ENCODE assay signal across 6 worm cellular contexts in the genomic region with DNA sequence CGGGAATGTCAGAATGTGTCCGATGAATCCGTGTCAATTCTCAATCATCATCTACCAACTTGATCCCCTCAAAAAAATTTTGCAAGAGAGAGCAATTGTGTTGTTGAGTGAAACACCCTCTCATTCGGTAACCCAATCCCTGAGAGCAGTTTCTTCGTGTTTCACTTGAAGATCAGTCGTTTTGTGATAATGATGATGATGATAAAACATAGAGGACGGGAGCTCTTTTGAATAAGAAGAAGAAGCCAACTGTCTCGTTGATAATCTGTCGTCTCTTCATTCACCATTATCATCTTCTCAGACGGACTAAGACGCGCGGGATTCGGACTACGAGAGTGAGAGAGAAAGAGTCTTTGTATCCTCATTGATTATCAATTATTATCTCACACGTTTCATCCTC.
A peak's percentile ranks its signal among the peaks of the same experiment; 100 is the strongest.
TF ChIP-seq lines count a peak whose summit lies in the region.

No protein-coding gene starts in this region.

TF ChIP-seq in whole organism, L1 larva, 84 proteins besides CTCF, POLR2A, EP300 and RAD21 (continues in another document):
- TF ChIP-seq skn-1 (tag; optimal IDR thresholded peaks at IDR 0.05; lab: Kevin White, UChicago) (peak; percentile 29), lir-3 (tag; optimal IDR thresholded peaks at IDR 0.05; lab: Kevin White, UChicago; ENCODE audit: poor library complexity) (peak; percentile 4), rnt-1 (tag; optimal IDR thresholded peaks at IDR 0.05; lab: Kevin White, UChicago) (peak; percentile 65), nhr-19 (GFP tag; conservative IDR thresholded peaks at IDR 0.05; lab: Robert Waterston, UW) (peak; percentile 39), nhr-71 (tag; optimal IDR thresholded peaks at IDR 0.05; lab: Kevin White, UChicago) (peak; percentile 80), C16A3.4 (tag; optimal IDR thresholded peaks at IDR 0.05; lab: Kevin White, UChicago) (peak; percentile 4), lin-39 (tag; optimal IDR thresholded peaks at IDR 0.05; lab: Kevin White, UChicago) (no peak), lsy-2 (tag; optimal IDR thresholded peaks at IDR 0.05; lab: Kevin White, UChicago) (peak; percentile 43 to 57), hlh-17 (GFP tag; optimal IDR thresholded peaks at IDR 0.05; lab: Kevin White, UChicago; ENCODE audit: borderline replicate concordance) (no peak), ztf-4 (tag; optimal IDR thresholded peaks at IDR 0.05; lab: Kevin White, UChicago) (peak; percentile 36), snu-23 (GFP tag; optimal IDR thresholded peaks at IDR 0.05; lab: Kevin White, UChicago) (peak; percentile 63), sptf-1 (tag; optimal IDR thresholded peaks at IDR 0.05; lab: Kevin White, UChicago) (no peak), lin-14 (GFP tag; optimal IDR thresholded peaks at IDR 0.05; lab: Kevin White, UChicago) (peak; percentile 71), nhr-20 (tag; optimal IDR thresholded peaks at IDR 0.05; lab: Kevin White, UChicago) (peak; percentile 30)

TF ChIP-seq in whole organism, L2 larva, 48 proteins besides CTCF, POLR2A, EP300 and RAD21 (continues in another document):
- TF ChIP-seq ztf-4 (tag; optimal IDR thresholded peaks at IDR 0.05; lab: Kevin White, UChicago), result peak; percentile 44
- no peak for TF ChIP-seq nhr-21 (tag; optimal IDR thresholded peaks at IDR 0.05; lab: Kevin White, UChicago)
- no peak for TF ChIP-seq blmp-1 (tag; optimal IDR thresholded peaks at IDR 0.05; lab: Kevin White, UChicago; ENCODE audit: insufficient read depth)
- TF ChIP-seq zag-1 (tag; optimal IDR thresholded peaks at IDR 0.05; lab: Kevin White, UChicago), result no peak
- TF ChIP-seq mbf-1 (tag; optimal IDR thresholded peaks at IDR 0.05; lab: Kevin White, UChicago), result no peak
- no peak for TF ChIP-seq nhr-10 (tag; optimal IDR thresholded peaks at IDR 0.05; lab: Kevin White, UChicago)
- no peak for TF ChIP-seq nhr-6 (tag; optimal IDR thresholded peaks at IDR 0.05; lab: Kevin White, UChicago)
- no peak for TF ChIP-seq fos-1 (tag; optimal IDR thresholded peaks at IDR 0.05; lab: Kevin White, UChicago)
- no peak for TF ChIP-seq ceh-16 (tag; optimal IDR thresholded peaks at IDR 0.05; lab: Kevin White, UChicago)
- TF ChIP-seq nhr-77 (tag; optimal IDR thresholded peaks at IDR 0.05; lab: Kevin White, UChicago), result no peak
- TF ChIP-seq unc-55 (GFP tag; optimal IDR thresholded peaks at IDR 0.05; lab: Kevin White, UChicago), result no peak
- no peak for TF ChIP-seq lin-11 (tag; optimal IDR thresholded peaks at IDR 0.05; lab: Kevin White, UChicago)
- TF ChIP-seq skn-1 (tag; optimal IDR thresholded peaks at IDR 0.05; lab: Kevin White, UChicago), result no peak
- no peak for TF ChIP-seq egl-27 (tag; optimal IDR thresholded peaks at IDR 0.05; lab: Kevin White, UChicago)
- no peak for TF ChIP-seq ceh-82 (tag; optimal IDR thresholded peaks at IDR 0.05; lab: Kevin White, UChicago)
- no peak for TF ChIP-seq elt-1 (tag; optimal IDR thresholded peaks at IDR 0.05; lab: Kevin White, UChicago)

TF ChIP-seq in whole organism, L3 larva, 47 proteins besides CTCF, POLR2A, EP300 and RAD21:
- TF ChIP-seq nhr-11 (tag; optimal IDR thresholded peaks at IDR 0.05; lab: Kevin White, UChicago) (peak; percentile 78), nfya-1 (tag; optimal IDR thresholded peaks at IDR 0.05; lab: Kevin White, UChicago; ENCODE audit: insufficient read depth) (peak; percentile 37), ama-1 (optimal IDR thresholded peaks at IDR 0.05; lab: Kevin White, UChicago) (no peak), mml-1 (tag; optimal IDR thresholded peaks at IDR 0.05; lab: Kevin White, UChicago) (no peak), lin-39 (tag; optimal IDR thresholded peaks at IDR 0.05; lab: Kevin White, UChicago) (peak; percentile 31), pha-4 (tag; optimal IDR thresholded peaks at IDR 0.05; lab: Kevin White, UChicago) (no peak)

TF ChIP-seq in whole organism, L4 larva, 104 proteins besides CTCF, POLR2A, EP300 and RAD21:
- peak; percentile 29; the same call in 1 of the 2 replicates for TF ChIP-seq ceh-20 (GFP tag; IDR thresholded peaks at IDR 0.05; lab: Robert Waterston, UW)
- TF ChIP-seq daf-16 (GFP tag; optimal IDR thresholded peaks at IDR 0.05; lab: Kevin White, UChicago), result peak in 1 of 2 experiments; percentile 41
- TF ChIP-seq daf-16 (tag; optimal IDR thresholded peaks at IDR 0.05; lab: Kevin White, UChicago), result no peak
- no peak for TF ChIP-seq duxl-1 (tag; optimal IDR thresholded peaks at IDR 0.05; lab: Kevin White, UChicago; ENCODE audit: poor library complexity)
- peak; percentile 52 for TF ChIP-seq nhr-11 (tag; optimal IDR thresholded peaks at IDR 0.05; lab: Kevin White, UChicago)
- TF ChIP-seq tra-1 (GFP tag; IDR thresholded peaks at IDR 0.05; lab: Robert Waterston, UW), result no peak
- TF ChIP-seq hlh-11 (tag; optimal IDR thresholded peaks at IDR 0.05; lab: Kevin White, UChicago), result peak; percentile 44
- TF ChIP-seq ctbp-1 (GFP tag; IDR thresholded peaks at IDR 0.05; lab: Robert Waterston, UW), result 0 out of 2 replicates have a peak, but pooled peaks have one; percentile 27
- TF ChIP-seq pha-4 (GFP tag; IDR thresholded peaks at IDR 0.05; lab: Robert Waterston, UW), result no peak
- TF ChIP-seq pha-4 (tag; optimal IDR thresholded peaks at IDR 0.05; lab: Kevin White, UChicago), result no peak

TF ChIP-seq in whole organism, late embryonic, 69 proteins besides CTCF, POLR2A, EP300 and RAD21:
- TF ChIP-seq pha-4 (tag; optimal IDR thresholded peaks at IDR 0.05; lab: Kevin White, UChicago) (no peak), fax-1 (tag; optimal IDR thresholded peaks at IDR 0.05; lab: Kevin White, UChicago) (no peak), hlh-30 (tag; optimal IDR thresholded peaks at IDR 0.05; lab: Kevin White, UChicago; ENCODE audit: insufficient read depth) (no peak), pag-3 (tag; optimal IDR thresholded peaks at IDR 0.05; lab: Kevin White, UChicago; ENCODE audit: borderline replicate concordance) (no peak), ceh-22 (tag; optimal IDR thresholded peaks at IDR 0.05; lab: Kevin White, UChicago) (no peak), che-1 (tag; optimal IDR thresholded peaks at IDR 0.05; lab: Kevin White, UChicago) (no peak), K02D7.2 (tag; optimal IDR thresholded peaks at IDR 0.05; lab: Kevin White, UChicago) (no peak), unc-42 (tag; optimal IDR thresholded peaks at IDR 0.05; lab: Kevin White, UChicago) (no peak), ceh-2 (tag; optimal IDR thresholded peaks at IDR 0.05; lab: Kevin White, UChicago) (no peak), pros-1 (tag; optimal IDR thresholded peaks at IDR 0.05; lab: Kevin White, UChicago) (no peak), ttx-3 (tag; optimal IDR thresholded peaks at IDR 0.05; lab: Kevin White, UChicago) (no peak), Y22D7AL.16 (tag; optimal IDR thresholded peaks at IDR 0.05; lab: Kevin White, UChicago) (no peak), nfya-1 (tag; optimal IDR thresholded peaks at IDR 0.05; lab: Kevin White, UChicago) (peak; percentile 18), unc-55 (GFP tag; optimal IDR thresholded peaks at IDR 0.05; lab: Kevin White, UChicago) (peak; percentile 92), ceh-18 (tag; optimal IDR thresholded peaks at IDR 0.05; lab: Kevin White, UChicago) (peak; percentile 73), elt-2 (tag; optimal IDR thresholded peaks at IDR 0.05; lab: Kevin White, UChicago) (no peak), ceh-30 (tag; optimal IDR thresholded peaks at IDR 0.05; lab: Kevin White, UChicago) (no peak), ceh-34 (tag; optimal IDR thresholded peaks at IDR 0.05; lab: Kevin White, UChicago) (peak; percentile 60)

TF ChIP-seq in whole organism, mixed stage, embryonic, 35 proteins besides CTCF, POLR2A, EP300 and RAD21:
- TF ChIP-seq mls-2 (tag; optimal IDR thresholded peaks at IDR 0.05; lab: Kevin White, UChicago) (no peak), pha-4 (tag; optimal IDR thresholded peaks at IDR 0.05; lab: Kevin White, UChicago) (no peak), mep-1 (tag; optimal IDR thresholded peaks at IDR 0.05; lab: Kevin White, UChicago) (no peak), ham-2 (GFP tag; optimal IDR thresholded peaks at IDR 0.05; lab: Kevin White, UChicago) (no peak), nhr-76 (tag; optimal IDR thresholded peaks at IDR 0.05; lab: Kevin White, UChicago) (no peak), tbx-8 (GFP tag; optimal IDR thresholded peaks at IDR 0.05; lab: Kevin White, UChicago) (no peak), unc-62 (GFP tag; optimal IDR thresholded peaks at IDR 0.05; lab: Kevin White, UChicago) (peak; percentile 88), sptf-1 (tag; optimal IDR thresholded peaks at IDR 0.05; lab: Kevin White, UChicago) (no peak), sem-2 (GFP tag; optimal IDR thresholded peaks at IDR 0.05; lab: Kevin White, UChicago) (no peak), bed-3 (GFP tag; optimal IDR thresholded peaks at IDR 0.05; lab: Kevin White, UChicago) (no peak), lsy-2 (tag; optimal IDR thresholded peaks at IDR 0.05; lab: Kevin White, UChicago) (no peak), unc-120 (tag; optimal IDR thresholded peaks at IDR 0.05; lab: Kevin White, UChicago; ENCODE audit: poor library complexity, severe bottlenecking) (peak; percentile 66), flh-1 (GFP tag; optimal IDR thresholded peaks at IDR 0.05; lab: Kevin White, UChicago) (no peak), cnd-1 (tag; optimal IDR thresholded peaks at IDR 0.05; lab: Kevin White, UChicago) (no peak), blmp-1 (tag; optimal IDR thresholded peaks at IDR 0.05; lab: Kevin White, UChicago) (no peak), nhr-28 (tag; optimal IDR thresholded peaks at IDR 0.05; lab: Kevin White, UChicago) (no peak), hlh-1 (tag; optimal IDR thresholded peaks at IDR 0.05; lab: Kevin White, UChicago) (peak; percentile 94), nhr-237 (tag; optimal IDR thresholded peaks at IDR 0.05; lab: Kevin White, UChicago) (no peak), ceh-43 (GFP tag; optimal IDR thresholded peaks at IDR 0.05; lab: Kevin White, UChicago) (no peak), nhr-2 (tag; optimal IDR thresholded peaks at IDR 0.05; lab: Kevin White, UChicago) (no peak), lin-13 (tag; optimal IDR thresholded peaks at IDR 0.05; lab: Kevin White, UChicago) (no peak), ceh-39 (tag; optimal IDR thresholded peaks at IDR 0.05; lab: Kevin White, UChicago) (no peak), mab-5 (tag; optimal IDR thresholded peaks at IDR 0.05; lab: Kevin White, UChicago) (peak; percentile 30), elt-3 (tag; optimal IDR thresholded peaks at IDR 0.05; lab: Kevin White, UChicago) (no peak), snpc-4 (tag; optimal IDR thresholded peaks at IDR 0.05; lab: Kevin White, UChicago) (no peak)
